Fruit fly (Drosophila melanogaster) whole organism, embryonic: ENCODE data around the gene mfr.

Experiments used
- Bdp1 ChIP-seq: fragments of 200-800 bp; sonication (Bioruptor generic); optimal IDR thresholded peaks from 3 replicates; lab custom pipeline; 2016; ENCODE audit warnings: missing biosample characterization, missing genetic modification characterization
- CG6175 ChIP-seq: fragments of 200-800 bp; sonication (Bioruptor generic); IDR thresholded peaks from 3 replicates; pipeline ENCODE4 v1.3.6; 2022; ENCODE audit warnings: missing biosample characterization, missing genetic modification characterization
- Ets97D ChIP-seq: fragments of 200-800 bp; sonication (Bioruptor generic); optimal IDR thresholded peaks from 3 replicates; lab custom pipeline; 2016; ENCODE audit warnings: missing biosample characterization, missing genetic modification characterization
- tgo ChIP-seq: fragments of 200-800 bp; sonication (Bioruptor generic); IDR thresholded peaks from 3 replicates; pipeline ENCODE4 v1.3.6; 2022; ENCODE audit warnings: missing biosample characterization, missing genetic modification characterization
- usp ChIP-seq: fragments of >200 bp; optimal IDR thresholded peaks from 2 replicates; lab custom pipeline; 2017; ENCODE audit warnings: missing biosample characterization, missing genetic modification characterization

- TF ChIP-seq Ets97D (GFP tag; lab: Kevin White, UChicago): no peak
- no peak for TF ChIP-seq CG6175 (GFP tag; lab: Robert Waterston, UW)
- TF ChIP-seq Bdp1 (GFP tag; lab: Kevin White, UChicago): no peak
- TF ChIP-seq usp: no peak
- no peak for TF ChIP-seq tgo (GFP tag; lab: Robert Waterston, UW)
Observed at dm6 chr3L:8924999-8925398, 12.5 kb upstream of the mfr start.
